Fruit fly (Drosophila melanogaster): ENCODE results near the gene for.

for gene

dm6 chr2L:3657349-3658142, 793 bp upstream of the for start (continued):
- TF ChIP-seq CG6654 (GFP tag; optimal IDR thresholded peaks at IDR 0.05) (no peak), Stat92E (GFP tag; optimal IDR thresholded peaks at IDR 0.05) (peak in 1 of 3 experiments; percentile 50), ham (GFP tag; IDR thresholded peaks at IDR 0.05) (no peak), B-H1 (GFP tag; IDR thresholded peaks at IDR 0.05) (peak; percentile 31; the same call in 1 of the 3 replicates), usp (GFP tag; optimal IDR thresholded peaks at IDR 0.05) (no peak), Vsx1 (GFP tag; optimal IDR thresholded peaks at IDR 0.05) (no peak), CG2116 (GFP tag; optimal IDR thresholded peaks at IDR 0.05) (no peak), yki (optimal IDR thresholded peaks at IDR 0.05) (peak; percentile 32), eve (GFP tag; optimal IDR thresholded peaks at IDR 0.05) (no peak), CG18476 (GFP tag; optimal IDR thresholded peaks at IDR 0.05) (no peak), jing (GFP tag; optimal IDR thresholded peaks at IDR 0.05) (no peak), CG14050 (GFP tag; IDR thresholded peaks at IDR 0.05) (no peak), CrebB (tag; optimal IDR thresholded peaks at IDR 0.05) (no peak), CG2199 (GFP tag; IDR thresholded peaks at IDR 0.05) (peak; percentile 73; the same call in 1 of the 3 replicates), Oaz (GFP tag; IDR thresholded peaks at IDR 0.05) (no peak), ERR (GFP tag; optimal IDR thresholded peaks at IDR 0.05) (peak; percentile 36), p53 (GFP tag; optimal IDR thresholded peaks at IDR 0.05) (peak; percentile 51), gsb (GFP tag; IDR thresholded peaks at IDR 0.05) (no peak), pros (GFP tag; optimal IDR thresholded peaks at IDR 0.05) (peak; percentile 94), corto (GFP tag; optimal IDR thresholded peaks at IDR 0.05) (no peak), CG4820 (GFP tag; optimal IDR thresholded peaks at IDR 0.05) (peak; percentile 51), zfh1 (GFP tag; IDR thresholded peaks at IDR 0.05) (peak; percentile 46; the same call in 2 of the 3 replicates), CG6272 (GFP tag; IDR thresholded peaks at IDR 0.05) (peak; percentile 55), Jarid2 (GFP tag; optimal IDR thresholded peaks at IDR 0.05) (no peak), Nf-YB (GFP tag; optimal IDR thresholded peaks at IDR 0.05) (peak; percentile 86), CG18764 (GFP tag; optimal IDR thresholded peaks at IDR 0.05) (peak; percentile 36), ttk (GFP tag; IDR thresholded peaks at IDR 0.05) (no peak), pfk (GFP tag; optimal IDR thresholded peaks at IDR 0.05) (no peak), cwo (GFP tag; optimal IDR thresholded peaks at IDR 0.05) (no peak), CG13287 (GFP tag; IDR thresholded peaks at IDR 0.05; ENCODE audit: partially characterized antibody) (peak; percentile 51), CG3065 (GFP tag; optimal IDR thresholded peaks at IDR 0.05) (no peak), sqz (GFP tag; optimal IDR thresholded peaks at IDR 0.05) (no peak), Hey (tag; optimal IDR thresholded peaks at IDR 0.05) (no peak), CoRest (tag; optimal IDR thresholded peaks at IDR 0.05) (peak; percentile 58), CG3726 (GFP tag; IDR thresholded peaks at IDR 0.05) (no peak), CG17829 (tag; optimal IDR thresholded peaks at IDR 0.05) (peak; percentile 81), CG13775 (GFP tag; optimal IDR thresholded peaks at IDR 0.05) (no peak), hkb (optimal IDR thresholded peaks at IDR 0.05) (no peak), hkb (GFP tag; IDR thresholded peaks at IDR 0.05) (peak; percentile 34; the same call in 1 of the 2 replicates), CG31224 (GFP tag; IDR thresholded peaks at IDR 0.05) (no peak), sd (tag; optimal IDR thresholded peaks at IDR 0.05) (peak; percentile 84), CG2202 (tag; optimal IDR thresholded peaks at IDR 0.05) (no peak), fd64A (GFP tag; optimal IDR thresholded peaks at IDR 0.05) (no peak), CG8089 (GFP tag; optimal IDR thresholded peaks at IDR 0.05) (peak; percentile 21), Blimp-1 (GFP tag; optimal IDR thresholded peaks at IDR 0.05) (peak; percentile 55), gt (GFP tag; IDR thresholded peaks at IDR 0.05) (no peak), lmd (GFP tag; IDR thresholded peaks at IDR 0.05) (peak; percentile 55), CG11560 (tag; IDR thresholded peaks at IDR 0.05) (no peak), ap (GFP tag; IDR thresholded peaks at IDR 0.05) (no peak), Hr51 (GFP tag; optimal IDR thresholded peaks at IDR 0.05) (peak in 1 of 2 experiments; percentile 19)
